Worm (Caenorhabditis elegans) whole organism, L1 larva: ENCODE data around the gene srg-69.

Experiments
- C04F5.9 ChIP-seq: sonication (generic microtip); optimal IDR thresholded peaks from 2 replicates; lab custom pipeline; 2016; ENCODE audit warnings: missing genetic modification characterization, missing compliant biosample characterization
- aha-1 ChIP-seq: fragments of 150-350 bp; optimal IDR thresholded peaks from 2 replicates; lab custom pipeline; 2014; ENCODE audit warnings: missing biosample characterization, missing genetic modification characterization
- alr-1 ChIP-seq: fragments of 200-800 bp; sonication (Bioruptor generic); optimal IDR thresholded peaks from 2 replicates; lab custom pipeline; 2018; ENCODE audit warnings: borderline replicate concordance, mild to moderate bottlenecking, missing genetic modification characterization, missing compliant biosample characterization
- ama-1 ChIP-seq: fragments of 150-350 bp; optimal IDR thresholded peaks from 2 replicates; lab custom pipeline; 2014
- blmp-1 ChIP-seq: fragments of 150-350 bp; optimal IDR thresholded peaks from 2 replicates; lab custom pipeline; 2014; ENCODE audit warnings: missing biosample characterization, missing genetic modification characterization
- ceh-8 ChIP-seq: fragments of 200-800 bp; sonication (Bioruptor generic); optimal IDR thresholded peaks from 2 replicates; lab custom pipeline; 2018; ENCODE audit warnings: mild to moderate bottlenecking, missing genetic modification characterization, moderate library complexity, missing compliant biosample characterization
- ceh-88 ChIP-seq: fragments of 200-800 bp; sonication (Bioruptor generic); IDR thresholded peaks from 2 replicates; pipeline ENCODE4 v1.3.6; 2022; ENCODE audit warnings: missing genetic modification characterization, missing compliant biosample characterization
- ceh-90 ChIP-seq: sonication (generic microtip); optimal IDR thresholded peaks from 2 replicates; lab custom pipeline; 2016; ENCODE audit warnings: missing genetic modification characterization, missing compliant biosample characterization
- ces-1 ChIP-seq: fragments of 150-350 bp; optimal IDR thresholded peaks from 2 replicates; lab custom pipeline; 2014; ENCODE audit warnings: missing biosample characterization, missing genetic modification reagents, missing genetic modification characterization
- dsc-1 ChIP-seq: sonication (generic microtip); optimal IDR thresholded peaks from 2 replicates; lab custom pipeline; 2016; ENCODE audit warnings: mild to moderate bottlenecking, missing genetic modification characterization, missing compliant biosample characterization
- efl-1 ChIP-seq, 4 experiments: fragments of 150-350 bp; optimal IDR thresholded peaks in 3 of 4; peaks in 1 of 4; 1 replicate in 1 of 4; 2 replicates in 3 of 4; lab custom pipeline; 2014; ENCODE audit warnings: missing biosample characterization in 2 of 4, missing genetic modification characterization in 2 of 4, missing genetic modification reagents in 2 of 4
- efl-3 ChIP-seq: fragments of 200-800 bp; sonication (Bioruptor generic); optimal IDR thresholded peaks from 2 replicates; lab custom pipeline; 2018; ENCODE audit warnings: mild to moderate bottlenecking, missing genetic modification characterization, missing compliant biosample characterization
- elt-2 ChIP-seq: sonication (generic microtip); optimal IDR thresholded peaks from 2 replicates; lab custom pipeline; 2016; ENCODE audit warnings: missing genetic modification characterization, mild to moderate bottlenecking, inconsistent platforms, missing compliant biosample characterization, missing genetic modification reagents
- elt-3 ChIP-seq, 6 experiments: fragments of 150-350 bp in 1 of 6; sonication (generic microtip); optimal IDR thresholded peaks; 2 replicates each; lab custom pipeline; 2017 to 2018; ENCODE audit warnings: missing biosample characterization in 6 of 6, missing genetic modification characterization in 6 of 6, inconsistent platforms in 1 of 6
- fos-1 ChIP-seq: fragments of 150-350 bp; optimal IDR thresholded peaks from 2 replicates; lab custom pipeline; 2014; ENCODE audit warnings: missing biosample characterization, missing genetic modification characterization
- grh-1 ChIP-seq: fragments of 200-800 bp; sonication (Bioruptor generic); IDR thresholded peaks from 2 replicates; pipeline ENCODE4 v1.3.6; 2022; ENCODE audit warnings: missing genetic modification reagents, missing genetic modification characterization, missing compliant biosample characterization
- hlh-17 ChIP-seq: fragments of 200-800 bp; sonication (Bioruptor generic); optimal IDR thresholded peaks from 2 replicates; lab custom pipeline; 2018; ENCODE audit warnings: missing genetic modification characterization, mild to moderate bottlenecking, missing compliant biosample characterization, moderate library complexity, borderline replicate concordance
- hlh-4 ChIP-seq: sonication (generic microtip); optimal IDR thresholded peaks from 2 replicates; lab custom pipeline; 2016; ENCODE audit warnings: mild to moderate bottlenecking, missing genetic modification characterization, missing compliant biosample characterization
- irx-1 ChIP-seq: sonication (generic microtip); optimal IDR thresholded peaks from 2 replicates; lab custom pipeline; 2016; ENCODE audit warnings: missing genetic modification characterization, missing compliant biosample characterization
- lin-35 ChIP-seq, 2 experiments: fragments of 150-350 bp; optimal IDR thresholded peaks; 2 replicates each; lab custom pipeline; 2014; ENCODE audit warnings: missing biosample characterization in 2 of 2, missing genetic modification characterization in 2 of 2, missing genetic modification reagents in 2 of 2
- lir-3 ChIP-seq: sonication (generic microtip); optimal IDR thresholded peaks from 2 replicates; lab custom pipeline; 2016; ENCODE audit warnings: mild to moderate bottlenecking, missing genetic modification characterization, moderate library complexity, missing compliant biosample characterization; ENCODE audit not compliant: poor library complexity
- lsy-2 ChIP-seq, 2 experiments: fragments of 150-350 bp; optimal IDR thresholded peaks; 2 replicates each; lab custom pipeline; 2014; ENCODE audit warnings: missing biosample characterization in 2 of 2, missing genetic modification characterization in 2 of 2
- mab-9 ChIP-seq: fragments of 200-800 bp; sonication (Bioruptor generic); IDR thresholded peaks from 2 replicates; pipeline ENCODE4 v1.3.6; 2022; ENCODE audit warnings: missing genetic modification reagents, missing genetic modification characterization, missing compliant biosample characterization
- mef-2 ChIP-seq: fragments of 150-350 bp; optimal IDR thresholded peaks from 2 replicates; lab custom pipeline; 2014; ENCODE audit warnings: missing biosample characterization, missing genetic modification characterization
- mep-1 ChIP-seq: fragments of 150-350 bp; optimal IDR thresholded peaks from 2 replicates; lab custom pipeline; 2014; ENCODE audit warnings: missing biosample characterization, missing genetic modification characterization
- nhr-19 ChIP-seq: fragments of 200-800 bp; sonication (Bioruptor generic); conservative IDR thresholded peaks from 2 replicates; pipeline ENCODE4 v1.3.6; 2022; ENCODE audit warnings: missing genetic modification characterization, missing compliant biosample characterization
- nhr-20 ChIP-seq: sonication (generic microtip); optimal IDR thresholded peaks from 2 replicates; lab custom pipeline; 2016; ENCODE audit warnings: mild to moderate bottlenecking, missing genetic modification characterization, missing compliant biosample characterization
- nhr-28 ChIP-seq: fragments of 150-350 bp; optimal IDR thresholded peaks from 2 replicates; lab custom pipeline; 2014; ENCODE audit warnings: missing biosample characterization, missing genetic modification characterization
- nhr-76 ChIP-seq: sonication (generic microtip); optimal IDR thresholded peaks from 2 replicates; lab custom pipeline; 2017; ENCODE audit warnings: missing biosample characterization, missing genetic modification characterization
- nhr-77 ChIP-seq: fragments of 150-350 bp; optimal IDR thresholded peaks from 2 replicates; lab custom pipeline; 2014; ENCODE audit warnings: missing biosample characterization, missing genetic modification characterization
- nhr-90 ChIP-seq: sonication (generic microtip); optimal IDR thresholded peaks from 2 replicates; lab custom pipeline; 2016; ENCODE audit warnings: mild to moderate bottlenecking, missing genetic modification characterization, missing compliant biosample characterization; ENCODE audit not compliant: poor library complexity
- pag-3 ChIP-seq: sonication (generic microtip); optimal IDR thresholded peaks from 2 replicates; lab custom pipeline; 2017; ENCODE audit warnings: missing genetic modification characterization, mild to moderate bottlenecking, missing compliant biosample characterization, antibody characterized with exemption, borderline replicate concordance; ENCODE audit not compliant: insufficient read depth
- pax-3 ChIP-seq: fragments of 200-800 bp; sonication (Bioruptor generic); optimal IDR thresholded peaks from 2 replicates; lab custom pipeline; 2018; ENCODE audit warnings: mild to moderate bottlenecking, missing genetic modification characterization, moderate library complexity, missing compliant biosample characterization
- rnt-1 ChIP-seq: sonication (generic microtip); optimal IDR thresholded peaks from 2 replicates; lab custom pipeline; 2016; ENCODE audit warnings: mild to moderate bottlenecking, missing genetic modification characterization, moderate library complexity, missing compliant biosample characterization
- snpc-4 ChIP-seq: fragments of 150-350 bp; optimal IDR thresholded peaks from 2 replicates; lab custom pipeline; 2014; ENCODE audit warnings: missing biosample characterization, missing genetic modification characterization
- snu-23 ChIP-seq: sonication (generic microtip); optimal IDR thresholded peaks from 2 replicates; lab custom pipeline; 2016; ENCODE audit warnings: missing genetic modification characterization, missing compliant biosample characterization
- sup-37 ChIP-seq: fragments of 200-800 bp; sonication (Bioruptor generic); optimal IDR thresholded peaks from 2 replicates; lab custom pipeline; 2018; ENCODE audit warnings: mild to moderate bottlenecking, missing genetic modification characterization, missing compliant biosample characterization
- swsn-7 ChIP-seq: sonication (generic microtip); optimal IDR thresholded peaks from 2 replicates; lab custom pipeline; 2016; ENCODE audit warnings: missing genetic modification characterization, missing compliant biosample characterization
- tbx-2 ChIP-seq: sonication (generic microtip); optimal IDR thresholded peaks from 2 replicates; lab custom pipeline; 2016; ENCODE audit warnings: missing genetic modification characterization, missing compliant biosample characterization
- tlp-1 ChIP-seq: fragments of 150-350 bp; optimal IDR thresholded peaks from 2 replicates; lab custom pipeline; 2014; ENCODE audit warnings: missing biosample characterization, missing genetic modification characterization
- unc-30 ChIP-seq: sonication (generic microtip); optimal IDR thresholded peaks from 2 replicates; lab custom pipeline; 2017; ENCODE audit warnings: missing biosample characterization, missing genetic modification characterization
- unc-86 ChIP-seq: sonication (generic microtip); optimal IDR thresholded peaks from 2 replicates; lab custom pipeline; 2016; ENCODE audit warnings: missing genetic modification characterization, missing compliant biosample characterization
- unc-98 ChIP-seq: fragments of 200-800 bp; sonication (Bioruptor generic); IDR thresholded peaks from 2 replicates; pipeline ENCODE4 v1.3.6; 2022; ENCODE audit warnings: missing genetic modification characterization, missing compliant biosample characterization
- zag-1 ChIP-seq: fragments of 150-350 bp; optimal IDR thresholded peaks from 2 replicates; lab custom pipeline; 2014; ENCODE audit warnings: missing biosample characterization, missing genetic modification characterization
- ztf-11 ChIP-seq, 2 experiments: sonication (generic microtip); optimal IDR thresholded peaks; 2 replicates each; lab custom pipeline; 2016 to 2017; ENCODE audit warnings: missing genetic modification characterization in 2 of 2, missing biosample characterization in 1 of 2, missing compliant biosample characterization in 1 of 2
- ztf-4 ChIP-seq: fragments of 150-350 bp; optimal IDR thresholded peaks from 2 replicates; lab custom pipeline; 2014; ENCODE audit warnings: missing biosample characterization, missing genetic modification characterization

srg-69 gene

ce11 chrII:5395594-5395993 is 40.1 kb downstream of the srg-69 start, which contains the start of gene pink-1:
Gene pink-1 (minus strand): TSS chrII:5395694.
- TF ChIP-seq nhr-28 (no peak), unc-86 (no peak), rnt-1 (tag; lab: Kevin White, UChicago) (no peak), pag-3 (tag; lab: Kevin White, UChicago) (no peak), ztf-4 (tag; lab: Kevin White, UChicago) (no peak), grh-1 (GFP tag; lab: Robert Waterston, UW) (no peak), zag-1 (tag; lab: Kevin White, UChicago) (no peak), ceh-8 (GFP tag; lab: Kevin White, UChicago) (no peak), mef-2 (tag; lab: Kevin White, UChicago) (no peak), unc-98 (GFP tag; lab: Robert Waterston, UW) (no peak), ceh-88 (GFP tag; lab: Robert Waterston, UW) (no peak), unc-30 (tag; lab: Kevin White, UChicago) (no peak), dsc-1 (tag; lab: Kevin White, UChicago) (no peak), ceh-90 (no peak), tlp-1 (tag; lab: Kevin White, UChicago) (no peak), snu-23 (GFP tag; lab: Kevin White, UChicago) (no peak), irx-1 (tag; lab: Kevin White, UChicago) (no peak), blmp-1 (tag; lab: Kevin White, UChicago) (no peak), snpc-4 (tag; lab: Kevin White, UChicago) (no peak), ces-1 (GFP tag; lab: Kevin White, UChicago) (no peak)
- TF ChIP-seq, all 84 proteins: peak for 0

- TF ChIP-seq lin-35 (GFP tag; optimal IDR thresholded peaks at IDR 0.05; lab: Kevin White, UChicago), result no peak
- TF ChIP-seq C04F5.9 (tag; lab: Kevin White, UChicago), result no peak
- TF ChIP-seq fos-1 (tag; lab: Kevin White, UChicago), result no peak
- no peak for TF ChIP-seq nhr-28
- no peak for TF ChIP-seq efl-1 (optimal IDR thresholded peaks at IDR 0.05; lab: Kevin White, UChicago)
- TF ChIP-seq efl-1 (GFP tag; optimal IDR thresholded peaks at IDR 0.05 in 1 of 2; lab: Kevin White, UChicago), result peak in 1 of 2 experiments; percentile 87
- TF ChIP-seq elt-3 (tag; optimal IDR thresholded peaks at IDR 0.05; lab: Kevin White, UChicago), result peak in 1 of 6 experiments; percentile 39
- TF ChIP-seq ztf-4 (tag; lab: Kevin White, UChicago), result no peak
- TF ChIP-seq aha-1 (tag; lab: Kevin White, UChicago), result no peak
- TF ChIP-seq grh-1 (GFP tag; lab: Robert Waterston, UW), result no peak
- no peak for TF ChIP-seq elt-2 (tag; lab: Kevin White, UChicago)
- TF ChIP-seq lsy-2 (tag; optimal IDR thresholded peaks at IDR 0.05; lab: Kevin White, UChicago), result no peak
- TF ChIP-seq nhr-76 (tag; lab: Kevin White, UChicago), result no peak
Measured at ce11 chrII:5398779-5399178, 43.3 kb downstream of the srg-69 start, which contains the start of gene fbxl-3. Gene fbxl-3 (minus strand): TSS chrII:5398902.

- TF ChIP-seq ces-1 (GFP tag; lab: Kevin White, UChicago), result no peak
- no peak for TF ChIP-seq irx-1 (tag; lab: Kevin White, UChicago)
- no peak for TF ChIP-seq unc-30 (tag; lab: Kevin White, UChicago)
- peak; percentile 20 for TF ChIP-seq rnt-1 (tag; lab: Kevin White, UChicago)
- no peak for TF ChIP-seq sup-37 (GFP tag; lab: Kevin White, UChicago)
- no peak for TF ChIP-seq pag-3 (tag; lab: Kevin White, UChicago)
- no peak for TF ChIP-seq efl-3 (GFP tag; lab: Kevin White, UChicago)
- peak; percentile 32 for TF ChIP-seq nhr-90 (tag; lab: Kevin White, UChicago)
- TF ChIP-seq alr-1 (tag; lab: Kevin White, UChicago), result no peak
- TF ChIP-seq nhr-19 (GFP tag; lab: Robert Waterston, UW), result 0 out of 2 replicates have a peak, but pooled peaks have one; percentile 10
- TF ChIP-seq grh-1 (GFP tag; lab: Robert Waterston, UW), result no peak
- TF ChIP-seq zag-1 (tag; lab: Kevin White, UChicago), result no peak
- TF ChIP-seq tbx-2 (tag; lab: Kevin White, UChicago), result peak; percentile 28
- no peak for TF ChIP-seq ztf-11 (tag; optimal IDR thresholded peaks at IDR 0.05; lab: Kevin White, UChicago)
- no peak for TF ChIP-seq hlh-17
- no peak for TF ChIP-seq lir-3 (tag; lab: Kevin White, UChicago)
- peak; percentile 7 for TF ChIP-seq elt-2 (tag; lab: Kevin White, UChicago)
- no peak for TF ChIP-seq pax-3 (tag; lab: Kevin White, UChicago)
- TF ChIP-seq snpc-4 (tag; lab: Kevin White, UChicago), result peak; percentile 7
- no peak for TF ChIP-seq hlh-4
- no peak for TF ChIP-seq ceh-8 (GFP tag; lab: Kevin White, UChicago)
- TF ChIP-seq unc-86, result no peak
- no peak for TF ChIP-seq nhr-77 (tag; lab: Kevin White, UChicago)
- no peak for TF ChIP-seq ama-1 (lab: Kevin White, UChicago)
- TF ChIP-seq mab-9, result no peak
- TF ChIP-seq swsn-7 (tag; lab: Kevin White, UChicago), result peak; percentile 25
- peak; percentile 39 for TF ChIP-seq nhr-20
- TF ChIP-seq mep-1 (tag; lab: Kevin White, UChicago), result no peak
Measured at ce11 chrII:5399201-5399600, 43.7 kb downstream of the srg-69 start, which contains the start of gene mog-5. Gene mog-5 (plus strand): TSS chrII:5399538.
